Fruit fly (Drosophila melanogaster) whole organism, embryonic: Measurements from ENCODE around the gene GstO2.

Experiments used
- Ada2b ChIP-seq: fragments of 200-800 bp; sonication (Bioruptor generic); IDR thresholded peaks from 2 replicates; pipeline ENCODE4 v1.3.6; 2022; ENCODE audit warnings: missing biosample characterization, missing genetic modification characterization
- Awh ChIP-seq: fragments of 200-800 bp; sonication (Bioruptor generic); IDR thresholded peaks from 2 replicates; pipeline ENCODE4, ENCODE4 v1.3.6; 2022; ENCODE audit warnings: missing biosample characterization, missing genetic modification characterization
- B-H2 ChIP-seq: fragments of 200-800 bp; sonication (Bioruptor generic); optimal IDR thresholded peaks from 2 replicates; lab custom pipeline; 2018; ENCODE audit warnings: missing biosample characterization, mild to moderate bottlenecking, missing genetic modification characterization
- CG13296 ChIP-seq: fragments of 200-800 bp; sonication (Bioruptor generic); optimal IDR thresholded peaks from 3 replicates; lab custom pipeline; 2018; ENCODE audit warnings: missing biosample characterization, mild to moderate bottlenecking, missing genetic modification characterization
- CG13424 ChIP-seq: fragments of 200-800 bp; sonication (Bioruptor generic); optimal IDR thresholded peaks from 2 replicates; lab custom pipeline; 2019; ENCODE audit warnings: missing biosample characterization, mild to moderate bottlenecking, missing genetic modification characterization, moderate library complexity
- CG13624 ChIP-seq: fragments of 200-800 bp; sonication (Bioruptor generic); optimal IDR thresholded peaks from 2 replicates; lab custom pipeline; 2016; ENCODE audit warnings: missing biosample characterization, missing genetic modification characterization
- CG14860 ChIP-seq: fragments of 200-800 bp; sonication (Bioruptor generic); IDR thresholded peaks from 3 replicates; pipeline ENCODE4 v1.3.6; 2022; ENCODE audit warnings: missing biosample characterization, missing genetic modification characterization; ENCODE audit not compliant: partially characterized antibody
- CG15269 ChIP-seq: fragments of 200-800 bp; sonication (Bioruptor generic); optimal IDR thresholded peaks from 2 replicates; lab custom pipeline; 2018; ENCODE audit warnings: missing biosample characterization, mild to moderate bottlenecking, missing genetic modification characterization, moderate library complexity
- CG3163 ChIP-seq: fragments of 200-800 bp; sonication (Bioruptor generic); optimal IDR thresholded peaks from 3 replicates; lab custom pipeline; 2016; ENCODE audit warnings: missing biosample characterization, missing genetic modification characterization
- CG42726 ChIP-seq: fragments of 200-800 bp; sonication (Bioruptor generic); IDR thresholded peaks from 2 replicates; pipeline ENCODE4 v1.3.6; 2022; ENCODE audit warnings: missing biosample characterization, missing genetic modification characterization; ENCODE audit not compliant: partially characterized antibody
- CG4730 ChIP-seq: fragments of 200-800 bp; sonication (Bioruptor generic); IDR thresholded peaks from 2 replicates; pipeline ENCODE4 v1.3.6; 2022; ENCODE audit warnings: missing biosample characterization, missing genetic modification characterization
- CG6175 ChIP-seq: fragments of 200-800 bp; sonication (Bioruptor generic); IDR thresholded peaks from 3 replicates; pipeline ENCODE4 v1.3.6; 2022; ENCODE audit warnings: missing biosample characterization, missing genetic modification characterization
- CG6765 ChIP-seq: fragments of 200-800 bp; sonication (Bioruptor generic); optimal IDR thresholded peaks from 3 replicates; lab custom pipeline; 2017; ENCODE audit warnings: missing biosample characterization, mild to moderate bottlenecking, missing genetic modification characterization
- CG7987 ChIP-seq: fragments of 200-800 bp; sonication (Bioruptor generic); optimal IDR thresholded peaks from 2 replicates; lab custom pipeline; 2018; ENCODE audit warnings: missing biosample characterization, mild to moderate bottlenecking, missing genetic modification characterization, moderate library complexity
- CG8924 ChIP-seq: fragments of 200-800 bp; optimal IDR thresholded peaks from 3 replicates; lab custom pipeline; 2019; ENCODE audit warnings: missing biosample characterization, mild to moderate bottlenecking, missing genetic modification characterization, moderate library complexity
- CG9215 ChIP-seq: fragments of 200-800 bp; sonication (Bioruptor generic); IDR thresholded peaks from 2 replicates; pipeline ENCODE4 v1.3.6; 2022; ENCODE audit warnings: missing biosample characterization, missing genetic modification characterization
- CG9876 ChIP-seq: fragments of 200-800 bp; sonication (Bioruptor generic); optimal IDR thresholded peaks from 2 replicates; lab custom pipeline; 2016; ENCODE audit warnings: missing biosample characterization, missing genetic modification characterization
- CHES-1-like ChIP-seq: fragments of 200-800 bp; sonication (Bioruptor generic); optimal IDR thresholded peaks from 2 replicates; lab custom pipeline; 2016; ENCODE audit warnings: missing biosample characterization, missing genetic modification characterization
- D19A ChIP-seq: fragments of 200-800 bp; optimal IDR thresholded peaks from 3 replicates; lab custom pipeline; 2019; ENCODE audit warnings: missing biosample characterization, mild to moderate bottlenecking, missing genetic modification characterization, moderate library complexity
- Dp ChIP-seq: fragments of 200-800 bp; sonication (Bioruptor generic); optimal IDR thresholded peaks from 2 replicates; lab custom pipeline; 2018; ENCODE audit warnings: missing biosample characterization, mild to moderate bottlenecking, missing genetic modification characterization, moderate library complexity
- Hand ChIP-seq: fragments of 200-800 bp; sonication (Bioruptor generic); optimal IDR thresholded peaks from 2 replicates; lab custom pipeline; 2017; ENCODE audit warnings: mild to moderate bottlenecking, missing biosample characterization, missing genetic modification reagents, missing genetic modification characterization
- Hr3 ChIP-seq: fragments of 200-800 bp; sonication (Bioruptor generic); optimal IDR thresholded peaks from 3 replicates; lab custom pipeline; 2016; ENCODE audit warnings: missing biosample characterization, missing genetic modification characterization
- Mad ChIP-seq: fragments of 200-800 bp; sonication (Bioruptor generic); optimal IDR thresholded peaks from 2 replicates; lab custom pipeline; 2016; ENCODE audit warnings: missing biosample characterization, missing genetic modification characterization
- Myb ChIP-seq: fragments of 200-800 bp; sonication (Bioruptor generic); optimal IDR thresholded peaks from 2 replicates; lab custom pipeline; 2016; ENCODE audit warnings: missing biosample characterization, missing genetic modification characterization
- NfI ChIP-seq: fragments of 200-800 bp; sonication (Bioruptor generic); optimal IDR thresholded peaks from 3 replicates; lab custom pipeline; 2018; ENCODE audit warnings: missing biosample characterization, mild to moderate bottlenecking, missing genetic modification characterization, moderate library complexity
- Sox100B ChIP-seq: fragments of 200-800 bp; sonication (Bioruptor generic); optimal IDR thresholded peaks from 3 replicates; lab custom pipeline; 2018; ENCODE audit warnings: missing biosample characterization, mild to moderate bottlenecking, missing genetic modification characterization
- Sox102F ChIP-seq: fragments of 200-800 bp; sonication (Bioruptor generic); optimal IDR thresholded peaks from 2 replicates; lab custom pipeline; 2018; ENCODE audit warnings: missing biosample characterization, mild to moderate bottlenecking, missing genetic modification characterization, moderate library complexity
- Ssrp ChIP-seq: fragments of 200-800 bp; sonication (Bioruptor generic); optimal IDR thresholded peaks from 2 replicates; lab custom pipeline; 2018; ENCODE audit warnings: missing biosample characterization, mild to moderate bottlenecking, missing genetic modification characterization, moderate library complexity
- ase ChIP-seq: fragments of 200-800 bp; sonication (Bioruptor generic); IDR thresholded peaks from 3 replicates; pipeline ENCODE4 v1.3.6; 2022; ENCODE audit warnings: missing biosample characterization, missing genetic modification characterization
- bcd ChIP-seq: fragments of 200-800 bp; sonication (Bioruptor generic); optimal IDR thresholded peaks from 2 replicates; lab custom pipeline; 2017; ENCODE audit warnings: missing biosample characterization, mild to moderate bottlenecking, missing genetic modification characterization
- cad ChIP-seq: fragments of >200 bp; optimal IDR thresholded peaks from 2 replicates; lab custom pipeline; 2017; ENCODE audit warnings: missing biosample characterization, missing genetic modification characterization
- crp ChIP-seq, 2 experiments: fragments of 200-800 bp; sonication (Bioruptor generic); optimal IDR thresholded peaks; 2 replicates in 1 of 2; 3 replicates in 1 of 2; lab custom pipeline; 2017; ENCODE audit warnings: missing biosample characterization in 2 of 2, missing genetic modification characterization in 2 of 2, mild to moderate bottlenecking in 1 of 2, moderate library complexity in 1 of 2
- disco-r ChIP-seq: fragments of 200-800 bp; sonication (Bioruptor generic); optimal IDR thresholded peaks from 2 replicates; lab custom pipeline; 2016; ENCODE audit warnings: missing biosample characterization, missing genetic modification characterization
- dmrt11E ChIP-seq: fragments of 200-800 bp; sonication (Bioruptor generic); optimal IDR thresholded peaks from 3 replicates; lab custom pipeline; 2018; ENCODE audit warnings: missing biosample characterization, mild to moderate bottlenecking, missing genetic modification characterization, moderate library complexity
- emc ChIP-seq: fragments of 200-800 bp; sonication (Bioruptor generic); optimal IDR thresholded peaks from 2 replicates; lab custom pipeline; 2016; ENCODE audit warnings: missing biosample characterization, missing genetic modification characterization
- exex ChIP-seq: fragments of 200-800 bp; sonication (Bioruptor generic); optimal IDR thresholded peaks from 4 replicates; lab custom pipeline; 2018; ENCODE audit warnings: missing biosample characterization, mild to moderate bottlenecking, missing genetic modification characterization, moderate library complexity
- grn ChIP-seq: fragments of 200-800 bp; sonication (Bioruptor generic); optimal IDR thresholded peaks from 3 replicates; lab custom pipeline; 2017; ENCODE audit warnings: missing biosample characterization, missing genetic modification characterization
- gro ChIP-seq: fragments of 200-800 bp; sonication (Bioruptor generic); optimal IDR thresholded peaks from 2 replicates; lab custom pipeline; 2016; ENCODE audit warnings: missing biosample characterization, missing genetic modification characterization
- insv ChIP-seq, 2 experiments: fragments of 200-800 bp; sonication (Bioruptor generic); optimal IDR thresholded peaks; 3 replicates each; lab custom pipeline; 2016 to 2018; ENCODE audit warnings: missing biosample characterization in 2 of 2, missing genetic modification characterization in 2 of 2
- lmd ChIP-seq: fragments of 200-800 bp; sonication (Bioruptor generic); IDR thresholded peaks from 2 replicates; pipeline ENCODE4 v1.3.6; 2022; ENCODE audit warnings: missing biosample characterization, missing genetic modification characterization
- lola ChIP-seq, 3 experiments: fragments of >200 bp in 2 of 3; fragments of 200-800 bp in 1 of 3; sonication (Bioruptor generic) in 1 of 3; optimal IDR thresholded peaks; 2 replicates each; lab custom pipeline; 2017 to 2019; ENCODE audit warnings: missing biosample characterization in 3 of 3, missing genetic modification characterization in 3 of 3, mild to moderate bottlenecking in 1 of 3, moderate library complexity in 1 of 3
- maf-S ChIP-seq: fragments of 200-800 bp; sonication (Bioruptor generic); optimal IDR thresholded peaks from 2 replicates; lab custom pipeline; 2016; ENCODE audit warnings: missing biosample characterization, missing genetic modification characterization
- nerfin-2 ChIP-seq: fragments of 200-800 bp; sonication (Bioruptor generic); IDR thresholded peaks from 2 replicates; pipeline ENCODE4 v1.3.6; 2022; ENCODE audit warnings: missing biosample characterization, missing genetic modification characterization; ENCODE audit not compliant: partially characterized antibody
- prd ChIP-seq, 3 experiments: fragments of >200 bp in 2 of 3; fragments of 200-800 bp in 1 of 3; sonication (Bioruptor generic) in 1 of 3; optimal IDR thresholded peaks in 2 of 3; IDR thresholded peaks in 1 of 3; 2 replicates in 2 of 3; 3 replicates in 1 of 3; pipeline versions ENCODE4 v1.3.6 to Lab custom; 2017 to 2022; ENCODE audit warnings: missing biosample characterization in 1 of 3, missing genetic modification characterization in 1 of 3
- rib ChIP-seq: fragments of 200-800 bp; sonication (Bioruptor generic); IDR thresholded peaks from 2 replicates; pipeline ENCODE4 v1.3.6; 2022; ENCODE audit warnings: missing biosample characterization, missing genetic modification characterization
- shn ChIP-seq: fragments of 200-800 bp; sonication (Bioruptor generic); optimal IDR thresholded peaks from 3 replicates; lab custom pipeline; 2016; ENCODE audit warnings: missing biosample characterization, missing genetic modification characterization
- slp2 ChIP-seq: fragments of 200-800 bp; sonication (Bioruptor generic); optimal IDR thresholded peaks from 2 replicates; lab custom pipeline; 2016; ENCODE audit warnings: missing biosample characterization, missing genetic modification characterization
- sr ChIP-seq: fragments of 200-800 bp; sonication (Bioruptor generic); IDR thresholded peaks from 3 replicates; pipeline ENCODE4 v1.3.6; 2022; ENCODE audit warnings: missing biosample characterization, missing genetic modification characterization
- unc-4 ChIP-seq: fragments of 200-800 bp; sonication (Bioruptor generic); IDR thresholded peaks from 2 replicates; pipeline ENCODE4 v1.3.6; 2022; ENCODE audit warnings: missing biosample characterization, missing genetic modification characterization; ENCODE audit not compliant: partially characterized antibody
- vfl ChIP-seq: fragments of 200-800 bp; sonication (Bioruptor generic); optimal IDR thresholded peaks from 2 replicates; lab custom pipeline; 2016; ENCODE audit warnings: missing biosample characterization, missing genetic modification characterization

The GstO2 gene

DNA sequence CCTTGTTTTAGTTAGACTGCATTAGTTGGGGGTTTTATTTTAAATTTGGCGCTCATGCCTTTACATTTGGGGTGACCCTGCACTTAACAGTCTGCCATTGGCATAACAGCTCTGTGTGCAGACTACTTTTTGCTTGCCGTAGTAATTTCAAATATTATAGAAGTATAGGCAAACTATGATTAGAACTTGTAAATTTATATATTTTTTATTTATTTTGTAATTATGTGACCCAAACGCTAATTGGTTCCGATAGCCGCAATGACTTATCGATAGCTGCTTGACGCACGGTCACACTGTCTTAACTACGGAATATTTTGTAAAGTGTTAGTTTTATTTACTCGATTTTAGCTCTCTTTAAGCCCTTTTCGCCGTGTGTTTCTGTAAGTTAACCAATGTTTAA, 21.4 kb upstream of the GstO2 start, which contains the start of gene rhea (continued):
- no peak for TF ChIP-seq cad (GFP tag; lab: Kevin White, UChicago)
- no peak for TF ChIP-seq disco-r
- peak; percentile 87 for TF ChIP-seq unc-4 (GFP tag; lab: Robert Waterston, UW)
- peak; percentile 3 for TF ChIP-seq D19A
- TF ChIP-seq dmrt11E: no peak
- TF ChIP-seq CG13296 (GFP tag; lab: Kevin White, UChicago): no peak
- no peak for TF ChIP-seq NfI (GFP tag; lab: Kevin White, UChicago)
- TF ChIP-seq CG9876 (GFP tag; lab: Kevin White, UChicago): no peak
- TF ChIP-seq exex (tag; lab: Kevin White, UChicago): no peak
- TF ChIP-seq Sox100B (GFP tag; lab: Kevin White, UChicago): no peak
- TF ChIP-seq insv (GFP tag; optimal IDR thresholded peaks at IDR 0.05; lab: Kevin White, UChicago): no peak
- peak; percentile 71 for TF ChIP-seq nerfin-2
- no peak for TF ChIP-seq slp2 (GFP tag; lab: Kevin White, UChicago)
- no peak for TF ChIP-seq CHES-1-like (GFP tag; lab: Kevin White, UChicago)
- TF ChIP-seq CG15269 (tag; lab: Kevin White, UChicago): peak; percentile 13
- no peak for TF ChIP-seq CG6175 (GFP tag; lab: Robert Waterston, UW)
- TF ChIP-seq maf-S (GFP tag; lab: Kevin White, UChicago): no peak
- peak; percentile 18 for TF ChIP-seq Sox102F (GFP tag; lab: Kevin White, UChicago)
- TF ChIP-seq CG42726 (GFP tag; lab: Robert Waterston, UW): peak; percentile 57
- no peak for TF ChIP-seq grn (GFP tag; lab: Kevin White, UChicago)
- TF ChIP-seq CG13424 (tag; lab: Kevin White, UChicago): peak; percentile 15
- TF ChIP-seq Myb (GFP tag; lab: Kevin White, UChicago): no peak
- no peak for TF ChIP-seq shn (GFP tag; lab: Kevin White, UChicago)
- no peak for TF ChIP-seq emc
- TF ChIP-seq vfl (GFP tag; lab: Kevin White, UChicago): no peak
- no peak for TF ChIP-seq CG6765 (GFP tag; lab: Kevin White, UChicago)
- no peak for TF ChIP-seq Ssrp (tag; lab: Kevin White, UChicago)
- no peak for TF ChIP-seq Awh
- TF ChIP-seq CG13624: no peak
- TF ChIP-seq Hand (GFP tag; lab: Kevin White, UChicago): no peak
- peak in 1 of 3 experiments; percentile 10 for TF ChIP-seq lola (GFP tag; optimal IDR thresholded peaks at IDR 0.05; lab: Kevin White, UChicago)
- TF ChIP-seq CG9215 (GFP tag; lab: Robert Waterston, UW): no peak
- TF ChIP-seq Dp (GFP tag; lab: Kevin White, UChicago): peak; percentile 90
- TF ChIP-seq rib (GFP tag; lab: Robert Waterston, UW): no peak
- no peak for TF ChIP-seq Mad (GFP tag; lab: Kevin White, UChicago)
- no peak for TF ChIP-seq sr (GFP tag; lab: Robert Waterston, UW)
- TF ChIP-seq Hr3 (GFP tag; lab: Kevin White, UChicago): peak; percentile 40
- peak; percentile 64; the same call in 2 of the 3 replicates for TF ChIP-seq CG14860 (GFP tag; lab: Robert Waterston, UW)
- TF ChIP-seq Ada2b (GFP tag; lab: Robert Waterston, UW): no peak
- no peak for TF ChIP-seq gro (GFP tag; lab: Kevin White, UChicago)
- no peak for TF ChIP-seq ase (GFP tag; lab: Robert Waterston, UW)
- TF ChIP-seq CG8924 (tag; lab: Kevin White, UChicago): peak; percentile 36
- no peak for TF ChIP-seq lmd (GFP tag; lab: Robert Waterston, UW)
- TF ChIP-seq B-H2 (GFP tag; lab: Kevin White, UChicago): peak; percentile 11
- no peak for TF ChIP-seq CG7987 (GFP tag; lab: Kevin White, UChicago)
- no peak for TF ChIP-seq bcd (GFP tag; lab: Kevin White, UChicago)
- no peak for TF ChIP-seq prd (optimal IDR thresholded peaks at IDR 0.05; lab: Kevin White, UChicago)
- TF ChIP-seq prd (GFP tag; IDR thresholded peaks at IDR 0.05; lab: Robert Waterston, UW): 0 out of 3 replicates have a peak, but pooled peaks have one; percentile 8
- no peak for TF ChIP-seq crp (GFP tag; optimal IDR thresholded peaks at IDR 0.05; lab: Kevin White, UChicago)
- TF ChIP-seq CG3163 (GFP tag; lab: Kevin White, UChicago): no peak
- no peak for TF ChIP-seq CG4730 (GFP tag; lab: Robert Waterston, UW)
